Worm (Caenorhabditis elegans): ENCODE results near the gene C07B5.2.

ce11 chrX:9549657-9550369, 32.8 kb upstream of the C07B5.2 start:
- TF ChIP-seq snpc-4 (tag; optimal IDR thresholded peaks at IDR 0.05) (no peak), cnd-1 (tag; optimal IDR thresholded peaks at IDR 0.05) (no peak), unc-39 (tag; optimal IDR thresholded peaks at IDR 0.05) (no peak), nhr-237 (tag; optimal IDR thresholded peaks at IDR 0.05) (no peak), ztf-11 (tag; optimal IDR thresholded peaks at IDR 0.05) (no peak), mep-1 (tag; optimal IDR thresholded peaks at IDR 0.05) (no peak), nhr-12 (tag; optimal IDR thresholded peaks at IDR 0.05) (no peak)

Data from whole organism, mixed stage, embryonic.